ENCODE assay signal across 4 fruit fly cellular contexts in genomic region chr3L:775053-775355, dm6.
TF ChIP-seq lines count a peak whose summit lies in the region.

No protein-coding gene starts in this region.

- peak; percentile 26 for TF ChIP-seq CTCF in whole organism, embryonic (GFP tag; optimal IDR thresholded peaks at IDR 0.05; lab: Kevin White, UChicago)

TF ChIP-seq in whole organism, adult, 20 proteins besides CTCF, POLR2A, EP300 and RAD21:
- TF ChIP-seq Clk (GFP tag; optimal IDR thresholded peaks at IDR 0.05; lab: Kevin White, UChicago) (peak; percentile 2), CG14711 (tag; optimal IDR thresholded peaks at IDR 0.05; lab: Kevin White, UChicago) (no peak), ovo (GFP tag; optimal IDR thresholded peaks at IDR 0.05; lab: Kevin White, UChicago) (no peak), cnc (optimal IDR thresholded peaks at IDR 0.05; lab: Kevin White, UChicago) (no peak)

TF ChIP-seq in whole organism, embryonic, 481 proteins besides CTCF, POLR2A, EP300 and RAD21 (continues in another document):
- TF ChIP-seq CG17359 (tag; optimal IDR thresholded peaks at IDR 0.05; lab: Kevin White, UChicago) (peak; percentile 69), btn (GFP tag; optimal IDR thresholded peaks at IDR 0.05; lab: Kevin White, UChicago) (no peak), Oli (tag; optimal IDR thresholded peaks at IDR 0.05; lab: Kevin White, UChicago) (peak; percentile 54), CG14441 (GFP tag; IDR thresholded peaks at IDR 0.05; lab: Robert Waterston, UW) (peak; percentile 48), CG2875 (GFP tag; optimal IDR thresholded peaks at IDR 0.05; lab: Kevin White, UChicago) (peak; percentile 30), D (optimal IDR thresholded peaks at IDR 0.05; lab: Kevin White, UChicago) (no peak), D (GFP tag; optimal IDR thresholded peaks at IDR 0.05; lab: Kevin White, UChicago) (peak; percentile 21), mam (GFP tag; optimal IDR thresholded peaks at IDR 0.05; lab: Kevin White, UChicago) (no peak), CG8359 (GFP tag; optimal IDR thresholded peaks at IDR 0.05; lab: Kevin White, UChicago; ENCODE audit: borderline replicate concordance) (no peak), wdn (GFP tag; IDR thresholded peaks at IDR 0.05; lab: Robert Waterston, UW) (no peak), Ada2b (GFP tag; IDR thresholded peaks at IDR 0.05; lab: Robert Waterston, UW) (peak; percentile 35; the same call in 1 of the 2 replicates), CG15073 (GFP tag; optimal IDR thresholded peaks at IDR 0.05; lab: Kevin White, UChicago) (peak; percentile 19), ftz-f1 (GFP tag; optimal IDR thresholded peaks at IDR 0.05; lab: Kevin White, UChicago) (no peak), CG13775 (GFP tag; optimal IDR thresholded peaks at IDR 0.05; lab: Kevin White, UChicago) (no peak), lab (GFP tag; optimal IDR thresholded peaks at IDR 0.05; lab: Kevin White, UChicago) (no peak), sug (tag; optimal IDR thresholded peaks at IDR 0.05; lab: Kevin White, UChicago) (no peak), Rx (GFP tag; IDR thresholded peaks at IDR 0.05; lab: Robert Waterston, UW) (peak; percentile 47), vnd (GFP tag; IDR thresholded peaks at IDR 0.05; lab: Robert Waterston, UW; ENCODE audit: partially characterized antibody) (no peak), Bdp1 (GFP tag; optimal IDR thresholded peaks at IDR 0.05; lab: Kevin White, UChicago) (no peak), CG32532 (GFP tag; IDR thresholded peaks at IDR 0.05; lab: Robert Waterston, UW) (no peak), sr (GFP tag; IDR thresholded peaks at IDR 0.05; lab: Robert Waterston, UW) (no peak), ind (GFP tag; optimal IDR thresholded peaks at IDR 0.05; lab: Kevin White, UChicago) (peak; percentile 16), CG7839 (tag; optimal IDR thresholded peaks at IDR 0.05; lab: Kevin White, UChicago) (peak; percentile 1), C15 (GFP tag; IDR thresholded peaks at IDR 0.05; lab: Robert Waterston, UW) (no peak), Jarid2 (GFP tag; optimal IDR thresholded peaks at IDR 0.05; lab: Kevin White, UChicago) (no peak), CG8281 (tag; optimal IDR thresholded peaks at IDR 0.05; lab: Kevin White, UChicago) (no peak), CG16863 (GFP tag; optimal IDR thresholded peaks at IDR 0.05; lab: Kevin White, UChicago) (peak; percentile 1), CG7963 (GFP tag; IDR thresholded peaks at IDR 0.05; lab: Robert Waterston, UW; ENCODE audit: partially characterized antibody) (no peak), Ravus (GFP tag; IDR thresholded peaks at IDR 0.05; lab: Robert Waterston, UW) (no peak)

TF ChIP-seq in whole organism, prepupa, 60 proteins besides CTCF, POLR2A, EP300 and RAD21 (continues in another document):
- TF ChIP-seq salr (GFP tag; optimal IDR thresholded peaks at IDR 0.05; lab: Kevin White, UChicago) (peak in 1 of 2 experiments; percentile 23), CG8119 (GFP tag; IDR thresholded peaks at IDR 0.05; lab: Robert Waterston, UW) (peak; percentile 54), fd59A (GFP tag; optimal IDR thresholded peaks at IDR 0.05; lab: Kevin White, UChicago) (no peak), CG10631 (GFP tag; optimal IDR thresholded peaks at IDR 0.05; lab: Kevin White, UChicago) (peak; percentile 5), Eip78C (GFP tag; lab: Kevin White, UChicago) (peak; percentile 80), CG34406 (GFP tag; optimal IDR thresholded peaks at IDR 0.05; lab: Kevin White, UChicago) (peak; percentile 34), CG8319 (GFP tag; optimal IDR thresholded peaks at IDR 0.05; lab: Kevin White, UChicago) (no peak), eg (GFP tag; IDR thresholded peaks at IDR 0.05; lab: Robert Waterston, UW) (peak; percentile 83), Ets21C (GFP tag; optimal IDR thresholded peaks at IDR 0.05; lab: Kevin White, UChicago) (no peak), Gug (GFP tag; IDR thresholded peaks at IDR 0.05; lab: Robert Waterston, UW) (peak; percentile 75), vri (GFP tag; optimal IDR thresholded peaks at IDR 0.05; lab: Kevin White, UChicago) (no peak), Hr4 (GFP tag; optimal IDR thresholded peaks at IDR 0.05; lab: Kevin White, UChicago) (peak; percentile 66), CG8632 (GFP tag; optimal IDR thresholded peaks at IDR 0.05; lab: Kevin White, UChicago) (no peak), CG3032 (tag; optimal IDR thresholded peaks at IDR 0.05; lab: Kevin White, UChicago) (peak; percentile 32), Sox14 (GFP tag; optimal IDR thresholded peaks at IDR 0.05; lab: Kevin White, UChicago) (no peak), net (GFP tag; optimal IDR thresholded peaks at IDR 0.05; lab: Kevin White, UChicago) (peak; percentile 46), pdm3 (GFP tag; optimal IDR thresholded peaks at IDR 0.05; lab: Kevin White, UChicago) (peak; percentile 45), CG11294 (GFP tag; IDR thresholded peaks at IDR 0.05; lab: Robert Waterston, UW) (peak; percentile 71), dac (GFP tag; optimal IDR thresholded peaks at IDR 0.05; lab: Kevin White, UChicago) (peak; percentile 19), CG7368 (GFP tag; optimal IDR thresholded peaks at IDR 0.05; lab: Kevin White, UChicago) (peak; percentile 27), CG9139 (GFP tag; optimal IDR thresholded peaks at IDR 0.05; lab: Kevin White, UChicago) (no peak), svp (GFP tag; lab: Kevin White, UChicago) (peak; percentile 27), CG4318 (GFP tag; optimal IDR thresholded peaks at IDR 0.05; lab: Kevin White, UChicago) (peak; percentile 49), CG6163 (GFP tag; IDR thresholded peaks at IDR 0.05; lab: Robert Waterston, UW) (peak; percentile 69), CG11902 (GFP tag; optimal IDR thresholded peaks at IDR 0.05; lab: Kevin White, UChicago) (peak; percentile 8), Met (GFP tag; optimal IDR thresholded peaks at IDR 0.05; lab: Kevin White, UChicago) (peak; percentile 17), Hr39 (GFP tag; optimal IDR thresholded peaks at IDR 0.05; lab: Kevin White, UChicago) (no peak), Ets96B (tag; optimal IDR thresholded peaks at IDR 0.05; lab: Kevin White, UChicago) (peak; percentile 36), ss (GFP tag; optimal IDR thresholded peaks at IDR 0.05; lab: Kevin White, UChicago) (no peak), topi (GFP tag; optimal IDR thresholded peaks at IDR 0.05; lab: Kevin White, UChicago) (no peak), CG3919 (GFP tag; optimal IDR thresholded peaks at IDR 0.05; lab: Kevin White, UChicago) (peak; percentile 51), spab (GFP tag; optimal IDR thresholded peaks at IDR 0.05; lab: Kevin White, UChicago) (peak; percentile 15), CG16779 (tag; optimal IDR thresholded peaks at IDR 0.05; lab: Kevin White, UChicago) (no peak)

TF ChIP-seq in whole organism, pupa, 21 proteins besides CTCF, POLR2A, EP300 and RAD21:
- peak; percentile 38; the same call in 1 of the 2 replicates for TF ChIP-seq CG12605 (GFP tag; IDR thresholded peaks at IDR 0.05; lab: Robert Waterston, UW)
- no peak for TF ChIP-seq EcR (GFP tag; optimal IDR thresholded peaks at IDR 0.05; lab: Kevin White, UChicago)
- peak; percentile 63 for TF ChIP-seq CG8301 (tag; optimal IDR thresholded peaks at IDR 0.05; lab: Kevin White, UChicago)
- peak; percentile 80 for TF ChIP-seq CG32121 (GFP tag; IDR thresholded peaks at IDR 0.05; lab: Robert Waterston, UW)
- TF ChIP-seq CG17806 (tag; optimal IDR thresholded peaks at IDR 0.05; lab: Kevin White, UChicago), result peak; percentile 48
- TF ChIP-seq CG14655 (GFP tag; optimal IDR thresholded peaks at IDR 0.05; lab: Kevin White, UChicago), result peak; percentile 72
- peak; percentile 46; the same call in 1 of the 2 replicates for TF ChIP-seq rn (GFP tag; IDR thresholded peaks at IDR 0.05; lab: Robert Waterston, UW)
- TF ChIP-seq fd96Ca (GFP tag; IDR thresholded peaks at IDR 0.05; lab: Robert Waterston, UW), result peak; percentile 89
- peak; percentile 45 for TF ChIP-seq Pif1A (GFP tag; optimal IDR thresholded peaks at IDR 0.05; lab: Kevin White, UChicago)
- TF ChIP-seq D1 (tag; optimal IDR thresholded peaks at IDR 0.05; lab: Kevin White, UChicago), result no peak
- TF ChIP-seq Snoo (tag; optimal IDR thresholded peaks at IDR 0.05; lab: Kevin White, UChicago), result no peak
- no peak for TF ChIP-seq gl (tag; optimal IDR thresholded peaks at IDR 0.05; lab: Kevin White, UChicago)
- TF ChIP-seq CG34367 (tag; optimal IDR thresholded peaks at IDR 0.05; lab: Kevin White, UChicago), result no peak
- TF ChIP-seq CG9948 (tag; optimal IDR thresholded peaks at IDR 0.05; lab: Kevin White, UChicago), result peak; percentile 56
- TF ChIP-seq CG4496 (GFP tag; IDR thresholded peaks at IDR 0.05; lab: Robert Waterston, UW), result peak; percentile 87
- peak; percentile 39 for TF ChIP-seq CG8159 (tag; optimal IDR thresholded peaks at IDR 0.05; lab: Kevin White, UChicago)
- TF ChIP-seq CG10348 (GFP tag; IDR thresholded peaks at IDR 0.05; lab: Robert Waterston, UW), result no peak
- TF ChIP-seq CG13204 (GFP tag; optimal IDR thresholded peaks at IDR 0.05; lab: Kevin White, UChicago), result no peak
- peak; percentile 22 for TF ChIP-seq CG15710 (tag; optimal IDR thresholded peaks at IDR 0.05; lab: Kevin White, UChicago)
- no peak for TF ChIP-seq Pif1B (GFP tag; optimal IDR thresholded peaks at IDR 0.05; lab: Kevin White, UChicago)
- TF ChIP-seq Ets98B (GFP tag; IDR thresholded peaks at IDR 0.05; lab: Robert Waterston, UW), result peak; percentile 75
TF ChIP-seq in whole organism, pupa: peak in this region for 13.
